Worm (Caenorhabditis elegans): ENCODE data around the gene swt-7.
A peak's percentile ranks its signal among the peaks of the same experiment; 100 is the strongest.

swt-7 gene

DNA sequence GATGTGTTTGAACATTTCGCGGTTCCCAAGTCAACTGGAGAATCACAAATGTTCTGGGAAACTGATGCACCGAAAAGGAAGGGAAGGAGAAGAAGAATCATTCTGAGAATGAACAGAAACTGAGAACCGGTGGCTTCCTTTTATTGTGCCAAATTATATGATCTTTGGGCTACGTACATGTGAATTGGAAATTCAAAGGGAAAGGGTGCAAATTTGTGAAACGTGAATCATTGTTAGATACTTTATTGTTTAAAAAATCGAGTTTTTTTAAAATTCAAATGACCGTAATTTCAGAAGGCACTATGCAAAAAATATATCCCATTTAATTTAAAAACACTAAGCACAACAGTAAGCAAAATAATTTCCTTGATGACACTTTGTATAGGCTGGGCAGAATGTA lies 4.4 kb upstream of the swt-7 start, which contains the start of gene K11D12.6:
Gene K11D12.6 (minus strand): TSS at position 101 of the 400 bp plus-strand sequence.
- TF ChIP-seq unc-130 (GFP tag; optimal IDR thresholded peaks at IDR 0.05): no peak
- TF ChIP-seq ztf-18 (tag; optimal IDR thresholded peaks at IDR 0.05): no peak
- no peak for TF ChIP-seq efl-1 (GFP tag; optimal IDR thresholded peaks at IDR 0.05)
- no peak for TF ChIP-seq B0019.2 (GFP tag; conservative IDR thresholded peaks at IDR 0.05)
- TF ChIP-seq lin-35 (GFP tag; optimal IDR thresholded peaks at IDR 0.05): no peak
- no peak for TF ChIP-seq ZK185.1 (tag; optimal IDR thresholded peaks at IDR 0.05; ENCODE audit: poor library complexity, severe bottlenecking)
- TF ChIP-seq F37B4.10 (GFP tag; IDR thresholded peaks at IDR 0.05): no peak
- TF ChIP-seq T26A5.8 (tag; optimal IDR thresholded peaks at IDR 0.05): no peak
- no peak for TF ChIP-seq ztf-28 (GFP tag; IDR thresholded peaks at IDR 0.05)
- TF ChIP-seq mes-4 (tag; optimal IDR thresholded peaks at IDR 0.05): no peak
- TF ChIP-seq hlh-26 (GFP tag; conservative IDR thresholded peaks at IDR 0.05): no peak
- TF ChIP-seq Y67H2A.10 (GFP tag; conservative IDR thresholded peaks at IDR 0.05): no peak
- TF ChIP-seq snpc-1.1 (tag; optimal IDR thresholded peaks at IDR 0.05; ENCODE audit: insufficient read depth): no peak

DNA sequence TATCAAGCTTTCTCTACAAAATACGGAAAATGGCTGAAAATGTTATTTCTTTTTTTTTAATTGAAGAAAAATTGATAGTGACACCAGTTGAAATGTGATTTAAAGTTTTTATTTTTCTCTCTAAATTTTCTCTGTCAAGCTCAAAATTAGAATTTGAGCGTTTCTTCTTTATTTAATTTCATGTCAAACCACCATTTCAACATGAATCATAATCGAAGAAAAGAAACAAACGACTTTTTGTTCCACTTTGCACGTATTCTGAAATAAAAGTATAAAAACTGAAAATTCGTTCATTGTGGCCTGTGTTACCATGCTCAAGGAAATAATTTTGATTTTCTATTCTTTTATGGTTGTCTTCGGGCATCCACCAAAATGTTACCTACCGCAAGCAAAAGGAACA lies 2.5 kb upstream of the swt-7 start, which contains the start of gene K11D12.13:
Gene K11D12.13 (plus strand): TSS at position 301 of the 400 bp plus-strand sequence.
- no peak for TF ChIP-seq F57C9.4 (tag; optimal IDR thresholded peaks at IDR 0.05)
- no peak for TF ChIP-seq hlh-26 (GFP tag; conservative IDR thresholded peaks at IDR 0.05)
- no peak for TF ChIP-seq egl-18 (GFP tag; IDR thresholded peaks at IDR 0.05)
- no peak for TF ChIP-seq snpc-1.3 (tag; optimal IDR thresholded peaks at IDR 0.05; ENCODE audit: insufficient read depth)

DNA sequence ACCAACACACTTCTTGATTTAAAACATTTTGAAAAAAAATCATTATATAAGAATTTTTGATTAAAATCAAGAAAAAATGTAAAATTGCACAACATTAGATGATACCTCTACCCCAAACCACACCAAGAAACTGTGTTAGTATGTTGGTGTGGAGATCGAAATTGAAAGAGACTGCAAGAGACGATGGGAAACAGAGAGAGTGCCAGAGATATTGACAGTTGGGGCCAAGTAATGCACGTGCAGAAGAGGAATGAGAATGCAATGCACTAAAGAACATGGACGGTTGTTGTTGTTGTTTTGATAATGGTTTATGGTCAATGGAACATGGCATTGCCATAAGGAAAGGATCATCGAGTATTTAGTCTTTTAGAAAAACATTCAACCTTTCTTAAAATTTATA lies 1.6 kb upstream of the swt-7 start:
- 0 out of 2 replicates have a peak, but pooled peaks have one; percentile 55 for TF ChIP-seq let-526 (GFP tag; IDR thresholded peaks at IDR 0.05)
- TF ChIP-seq nhr-80 (tag; optimal IDR thresholded peaks at IDR 0.05): peak; percentile 35
- no peak for TF ChIP-seq bed-2 (GFP tag; IDR thresholded peaks at IDR 0.05)
- TF ChIP-seq somi-1 (GFP tag; optimal IDR thresholded peaks at IDR 0.05): peak; percentile 17
- no peak for TF ChIP-seq C06A6.2 (GFP tag; conservative IDR thresholded peaks at IDR 0.05)
- no peak for TF ChIP-seq cebp-1 (GFP tag; IDR thresholded peaks at IDR 0.05)
- TF ChIP-seq cebp-1 (tag; optimal IDR thresholded peaks at IDR 0.05): peak; percentile 34
- no peak for TF ChIP-seq madf-10 (tag; optimal IDR thresholded peaks at IDR 0.05)
- peak; percentile 63; the same call in 1 of the 2 replicates for TF ChIP-seq hmg-1.2 (GFP tag; IDR thresholded peaks at IDR 0.05)
- no peak for TF ChIP-seq let-607 (tag; optimal IDR thresholded peaks at IDR 0.05)
- TF ChIP-seq sdz-38 (tag; optimal IDR thresholded peaks at IDR 0.05): no peak

DNA sequence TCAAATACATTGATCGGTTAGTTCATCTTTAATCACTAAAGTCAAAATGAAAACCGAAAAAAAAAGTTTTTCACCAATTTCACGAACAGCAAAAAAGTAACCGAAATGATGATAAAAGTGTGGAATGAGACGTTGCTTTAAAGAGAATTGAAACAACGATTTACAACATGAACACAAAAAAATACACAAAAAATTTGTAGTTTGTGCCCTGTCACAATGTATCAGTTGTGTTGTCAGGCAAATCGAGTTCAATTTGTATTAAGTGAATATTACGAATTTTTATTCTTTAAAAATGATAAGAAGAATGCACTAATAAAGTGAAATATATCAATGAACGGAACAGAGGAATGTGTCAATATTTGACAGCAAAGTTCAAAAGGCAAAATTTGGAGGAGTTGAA lies 1.1 kb upstream of the swt-7 start:
- TF ChIP-seq snpc-1.3 (tag; optimal IDR thresholded peaks at IDR 0.05; ENCODE audit: insufficient read depth) (no peak), F55B11.4 (tag; optimal IDR thresholded peaks at IDR 0.05; ENCODE audit: borderline replicate concordance, insufficient read depth) (no peak), nfya-1 (tag; optimal IDR thresholded peaks at IDR 0.05; ENCODE audit: borderline replicate concordance, insufficient read depth) (no peak), sptf-2 (GFP tag; optimal IDR thresholded peaks at IDR 0.05) (no peak), unc-130 (GFP tag; optimal IDR thresholded peaks at IDR 0.05) (no peak), ceh-100 (GFP tag; IDR thresholded peaks at IDR 0.05) (no peak), ztf-28 (GFP tag; IDR thresholded peaks at IDR 0.05) (no peak), unc-62 (GFP tag; optimal IDR thresholded peaks at IDR 0.05) (no peak), ccch-3 (GFP tag; optimal IDR thresholded peaks at IDR 0.05) (no peak)
